Worm (Caenorhabditis elegans) whole organism, late embryonic: ENCODE measurements around the gene rfl-1.

Source experiments
- C38D4.7 ChIP-seq: fragments of 200-800 bp; sonication (Bioruptor generic); optimal IDR thresholded peaks from 2 replicates; lab custom pipeline; 2018; ENCODE audit warnings: mild to moderate bottlenecking, missing genetic modification characterization, moderate library complexity, missing compliant biosample characterization
- F13H6.1 ChIP-seq: sonication (generic microtip); optimal IDR thresholded peaks from 2 replicates; lab custom pipeline; 2016; ENCODE audit warnings: missing genetic modification characterization, missing compliant biosample characterization
- K09A11.1 ChIP-seq: sonication (generic microtip); optimal IDR thresholded peaks from 2 replicates; lab custom pipeline; 2017; ENCODE audit warnings: antibody characterized with exemption, mild to moderate bottlenecking, missing genetic modification characterization, missing compliant biosample characterization; ENCODE audit not compliant: insufficient read depth
- T23F11.4 ChIP-seq: fragments of 200-800 bp; sonication (Bioruptor generic); optimal IDR thresholded peaks from 2 replicates; lab custom pipeline; 2018; ENCODE audit warnings: mild to moderate bottlenecking, missing genetic modification characterization, missing compliant biosample characterization
- ahr-1 ChIP-seq: sonication (generic microtip); optimal IDR thresholded peaks from 2 replicates; lab custom pipeline; 2016; ENCODE audit warnings: missing genetic modification characterization, missing compliant biosample characterization
- ceh-18 ChIP-seq: sonication (generic microtip); optimal IDR thresholded peaks from 2 replicates; lab custom pipeline; 2016; ENCODE audit warnings: missing genetic modification characterization, missing compliant biosample characterization
- ceh-31 ChIP-seq: sonication (generic microtip); optimal IDR thresholded peaks from 2 replicates; lab custom pipeline; 2016; ENCODE audit warnings: missing genetic modification characterization, missing compliant biosample characterization
- ceh-45 ChIP-seq: fragments of 200-800 bp; sonication (Bioruptor generic); IDR thresholded peaks from 2 replicates; pipeline ENCODE4 v1.3.6; 2022; ENCODE audit warnings: missing genetic modification reagents, missing genetic modification characterization, missing compliant biosample characterization
- ceh-6 ChIP-seq: fragments of 200-800 bp; sonication (Bioruptor generic); optimal IDR thresholded peaks from 2 replicates; lab custom pipeline; 2018; ENCODE audit warnings: mild to moderate bottlenecking, missing genetic modification characterization, missing compliant biosample characterization
- dve-1 ChIP-seq: sonication (generic microtip); optimal IDR thresholded peaks from 2 replicates; lab custom pipeline; 2017; ENCODE audit warnings: antibody characterized with exemption, mild to moderate bottlenecking, missing genetic modification characterization, missing compliant biosample characterization
- elt-2 ChIP-seq: sonication (generic microtip); optimal IDR thresholded peaks from 2 replicates; lab custom pipeline; 2016; ENCODE audit warnings: missing genetic modification reagents, missing genetic modification characterization, missing compliant biosample characterization
- elt-4 ChIP-seq: sonication (generic microtip); optimal IDR thresholded peaks from 2 replicates; lab custom pipeline; 2016; ENCODE audit warnings: missing genetic modification characterization, missing compliant biosample characterization
- ets-4 ChIP-seq: sonication (generic microtip); optimal IDR thresholded peaks from 2 replicates; lab custom pipeline; 2016; ENCODE audit warnings: missing genetic modification characterization, missing compliant biosample characterization
- eyg-1 ChIP-seq: sonication (generic microtip); optimal IDR thresholded peaks from 2 replicates; lab custom pipeline; 2016; ENCODE audit warnings: missing genotype, missing genetic modification characterization, missing compliant biosample characterization
- fax-1 ChIP-seq: sonication (generic microtip); optimal IDR thresholded peaks from 2 replicates; lab custom pipeline; 2016; ENCODE audit warnings: missing genotype, missing genetic modification characterization, missing compliant biosample characterization
- fkh-10 ChIP-seq: fragments of 150-350 bp; optimal IDR thresholded peaks from 2 replicates; lab custom pipeline; 2014; ENCODE audit warnings: missing biosample characterization, missing genetic modification reagents, missing genetic modification characterization
- fkh-6 ChIP-seq: sonication (generic microtip); optimal IDR thresholded peaks from 2 replicates; lab custom pipeline; 2016; ENCODE audit warnings: missing genetic modification characterization, missing compliant biosample characterization
- gmeb-2 ChIP-seq: sonication (generic microtip); optimal IDR thresholded peaks from 2 replicates; lab custom pipeline; 2016; ENCODE audit warnings: missing genetic modification characterization, inconsistent platforms, missing compliant biosample characterization
- hlh-30 ChIP-seq: sonication (generic microtip); optimal IDR thresholded peaks from 2 replicates; lab custom pipeline; 2017; ENCODE audit warnings: antibody characterized with exemption, missing genetic modification characterization, missing compliant biosample characterization; ENCODE audit not compliant: insufficient read depth
- hlh-6 ChIP-seq: sonication (generic microtip); optimal IDR thresholded peaks from 2 replicates; lab custom pipeline; 2016; ENCODE audit warnings: missing genotype, missing genetic modification characterization, missing compliant biosample characterization
- hlh-8 ChIP-seq: sonication (generic microtip); optimal IDR thresholded peaks from 2 replicates; lab custom pipeline; 2016; ENCODE audit warnings: missing genotype, missing genetic modification characterization, missing compliant biosample characterization
- madf-2 ChIP-seq: sonication (generic microtip); optimal IDR thresholded peaks from 2 replicates; lab custom pipeline; 2017; ENCODE audit warnings: missing genetic modification characterization, missing compliant biosample characterization
- mec-3 ChIP-seq: sonication (generic microtip); optimal IDR thresholded peaks from 2 replicates; lab custom pipeline; 2016; ENCODE audit warnings: borderline replicate concordance, missing genetic modification characterization, missing compliant biosample characterization
- nfya-1 ChIP-seq: sonication (generic microtip); optimal IDR thresholded peaks from 2 replicates; lab custom pipeline; 2017; ENCODE audit warnings: missing genetic modification characterization, mild to moderate bottlenecking, missing compliant biosample characterization, antibody characterized with exemption, moderate library complexity
- npax-4 ChIP-seq: sonication (generic microtip); optimal IDR thresholded peaks from 2 replicates; lab custom pipeline; 2016; ENCODE audit warnings: missing genetic modification characterization, missing compliant biosample characterization
- odd-2 ChIP-seq: sonication (generic microtip); optimal IDR thresholded peaks from 2 replicates; lab custom pipeline; 2017; ENCODE audit warnings: antibody characterized with exemption, mild to moderate bottlenecking, missing genetic modification characterization, missing compliant biosample characterization
- pha-4 ChIP-seq: fragments of 150-350 bp; optimal IDR thresholded peaks from 2 replicates; lab custom pipeline; 2018; ENCODE audit warnings: missing biosample characterization, missing genetic modification reagents, missing genetic modification characterization
- pqm-1 ChIP-seq: sonication (generic microtip); optimal IDR thresholded peaks from 2 replicates; lab custom pipeline; 2016; ENCODE audit warnings: missing genetic modification characterization, missing compliant biosample characterization
- pros-1 ChIP-seq: fragments of 150-350 bp; optimal IDR thresholded peaks from 2 replicates; lab custom pipeline; 2014; ENCODE audit warnings: missing biosample characterization, missing genetic modification reagents, missing genetic modification characterization
- rnt-1 ChIP-seq: sonication (generic microtip); optimal IDR thresholded peaks from 2 replicates; lab custom pipeline; 2016; ENCODE audit warnings: missing genetic modification characterization, missing compliant biosample characterization
- unc-55 ChIP-seq: sonication (generic microtip); optimal IDR thresholded peaks from 2 replicates; lab custom pipeline; 2017; ENCODE audit warnings: missing biosample characterization, missing genetic modification reagents, missing genetic modification characterization
- ztf-16 ChIP-seq: sonication (generic microtip); optimal IDR thresholded peaks from 2 replicates; lab custom pipeline; 2017; ENCODE audit warnings: missing genetic modification characterization, missing compliant biosample characterization

The rfl-1 gene

ce11 chrIII:6988060-6988459 lies 32.9 kb upstream of the rfl-1 start:
- TF ChIP-seq hlh-6 (tag; lab: Kevin White, UChicago) (no peak), hlh-30 (tag; lab: Kevin White, UChicago) (no peak), ceh-18 (peak; percentile 78), elt-2 (tag; lab: Kevin White, UChicago) (no peak), gmeb-2 (tag; lab: Kevin White, UChicago) (no peak)

- TF ChIP-seq dve-1 (no peak), pqm-1 (no peak), eyg-1 (tag; lab: Kevin White, UChicago) (no peak), ahr-1 (tag; lab: Kevin White, UChicago) (no peak), C38D4.7 (GFP tag; lab: Kevin White, UChicago) (no peak)
Measured at ce11 chrIII:6989201-6989600, 31.8 kb upstream of the rfl-1 start.

ce11 chrIII:6989900-6990299 lies 31.1 kb upstream of the rfl-1 start, which contains the start of gene prk-1:
Gene prk-1 (plus strand): TSS chrIII:6990168.
- TF ChIP-seq ets-4 (tag; lab: Kevin White, UChicago): no peak
- TF ChIP-seq F13H6.1 (tag; lab: Kevin White, UChicago): no peak

- TF ChIP-seq fkh-6 (no peak), T23F11.4 (GFP tag; lab: Kevin White, UChicago) (no peak), fax-1 (tag; lab: Kevin White, UChicago) (no peak), ceh-6 (GFP tag; lab: Kevin White, UChicago) (no peak), elt-2 (tag; lab: Kevin White, UChicago) (peak; percentile 30)
Measured at ce11 chrIII:6991465-6991864, 29.5 kb upstream of the rfl-1 start.

ce11 chrIII:6992496-6992895 lies 28.5 kb upstream of the rfl-1 start:
- no peak for TF ChIP-seq fax-1 (tag; lab: Kevin White, UChicago)
- TF ChIP-seq T23F11.4 (GFP tag; lab: Kevin White, UChicago): no peak
- no peak for TF ChIP-seq madf-2 (tag; lab: Kevin White, UChicago)
- TF ChIP-seq mec-3 (tag; lab: Kevin White, UChicago): no peak
- no peak for TF ChIP-seq hlh-8 (tag; lab: Kevin White, UChicago)
- TF ChIP-seq ceh-45 (GFP tag; lab: Robert Waterston, UW): no peak
- TF ChIP-seq ceh-31 (tag; lab: Kevin White, UChicago): no peak
- TF ChIP-seq nfya-1 (tag; lab: Kevin White, UChicago): no peak
- TF ChIP-seq elt-2 (tag; lab: Kevin White, UChicago): no peak
- TF ChIP-seq ahr-1 (tag; lab: Kevin White, UChicago): no peak

- TF ChIP-seq fkh-10 (no peak), C38D4.7 (GFP tag; lab: Kevin White, UChicago) (no peak), pros-1 (tag; lab: Kevin White, UChicago) (no peak), ztf-16 (tag; lab: Kevin White, UChicago) (no peak), pha-4 (no peak), K09A11.1 (tag; lab: Kevin White, UChicago) (no peak), unc-55 (no peak), rnt-1 (tag; lab: Kevin White, UChicago) (no peak), odd-2 (tag; lab: Kevin White, UChicago) (no peak), eyg-1 (tag; lab: Kevin White, UChicago) (no peak), hlh-8 (tag; lab: Kevin White, UChicago) (no peak), npax-4 (tag; lab: Kevin White, UChicago) (no peak), F13H6.1 (tag; lab: Kevin White, UChicago) (no peak), elt-4 (no peak)
- TF ChIP-seq, all 69 proteins: peak for 0
Measured at ce11 chrIII:6993179-6993578, 27.8 kb upstream of the rfl-1 start.
